Worm (Caenorhabditis elegans): Measurements from ENCODE around the gene fbxa-89.

fbxa-89 gene

DNA sequence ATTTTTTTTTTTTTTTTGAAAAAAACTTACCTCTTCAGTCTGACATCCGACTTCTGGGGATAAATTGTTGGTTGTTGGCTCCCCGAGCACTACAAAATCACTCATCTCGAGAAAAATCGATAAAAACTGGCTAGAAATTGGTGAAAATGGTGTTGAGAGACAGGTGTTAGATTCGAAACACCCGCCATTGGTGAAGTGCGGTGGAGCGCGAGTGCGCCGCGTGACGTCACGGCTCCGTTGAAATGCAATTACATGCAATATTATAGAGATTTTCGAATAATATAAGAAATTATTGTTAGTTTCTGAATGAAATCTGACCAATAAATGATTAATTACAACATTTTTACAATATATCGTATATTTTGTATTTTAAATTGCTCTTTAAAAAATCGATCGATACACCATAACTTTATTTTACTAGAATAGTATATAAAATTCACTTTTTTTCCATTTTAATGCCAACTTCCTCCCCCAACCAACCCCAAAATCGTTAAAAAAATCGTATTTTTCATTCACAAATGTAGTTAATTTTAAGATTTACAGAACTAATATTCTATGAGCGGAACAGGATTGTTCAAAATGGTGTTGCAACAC is 9.8 kb upstream of the fbxa-89 start, which contains the start of the genes Y75B8A.18 and Y75B8A.19:
Gene Y75B8A.18 (minus strand): TSS at position 142 of the 594 bp plus-strand sequence.
Gene Y75B8A.19 (plus strand): TSS at position 544 of the 594 bp plus-strand sequence.
- peak; percentile 31 for TF ChIP-seq W03F9.2 (tag; optimal IDR thresholded peaks at IDR 0.05)
- no peak for TF ChIP-seq dao-5 (tag; optimal IDR thresholded peaks at IDR 0.05)

DNA sequence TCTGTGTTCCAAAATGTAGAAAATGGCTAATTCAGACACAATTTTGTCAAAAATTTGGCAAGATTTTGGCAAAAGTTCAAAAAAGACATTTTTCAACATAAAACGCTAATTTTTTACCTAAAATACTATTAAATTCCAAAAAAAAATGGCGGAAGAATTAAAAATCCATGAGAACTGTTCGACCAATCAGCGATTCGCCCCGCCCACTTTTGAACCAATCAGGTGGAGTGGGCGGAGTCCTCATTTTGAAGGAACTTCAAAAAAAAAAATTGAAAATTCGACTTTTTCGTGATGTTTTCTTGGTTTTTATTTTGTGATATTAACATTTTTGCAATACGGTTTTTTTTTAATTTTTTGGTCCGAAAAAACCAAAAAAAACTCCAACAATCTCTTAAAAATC is 8.0 kb upstream of the fbxa-89 start:
- TF ChIP-seq him-1 (tag; optimal IDR thresholded peaks at IDR 0.05) (no peak), W03F9.2 (tag; optimal IDR thresholded peaks at IDR 0.05) (no peak), dao-5 (tag; optimal IDR thresholded peaks at IDR 0.05) (no peak)

DNA sequence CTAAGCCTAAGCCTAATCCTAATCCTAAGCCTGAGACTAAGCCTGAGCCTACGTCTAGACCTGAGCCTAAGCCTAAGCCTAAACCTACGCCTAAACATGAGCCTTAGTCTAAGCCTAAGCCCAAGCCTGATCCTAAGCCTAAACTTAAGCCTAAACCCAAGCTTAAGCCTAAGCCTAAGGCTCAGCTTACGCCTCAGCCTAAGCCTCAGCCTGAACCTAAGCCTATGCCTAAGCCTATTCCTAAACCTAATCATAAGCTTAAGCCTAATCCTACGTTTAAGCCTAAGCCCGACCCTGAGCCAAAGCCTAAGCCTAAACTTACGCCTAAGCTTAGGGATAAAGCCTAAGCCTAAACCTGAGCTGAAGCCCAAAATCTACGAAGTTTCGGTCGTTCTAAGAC is 5.8 kb upstream of the fbxa-89 start:
- no peak for TF ChIP-seq him-1 (tag; optimal IDR thresholded peaks at IDR 0.05)
- no peak for TF ChIP-seq dao-5 (tag; optimal IDR thresholded peaks at IDR 0.05)
- no peak for TF ChIP-seq W03F9.2 (tag; optimal IDR thresholded peaks at IDR 0.05)

- TF ChIP-seq him-1 (tag; optimal IDR thresholded peaks at IDR 0.05) (no peak), W03F9.2 (tag; optimal IDR thresholded peaks at IDR 0.05) (no peak), dao-5 (tag; optimal IDR thresholded peaks at IDR 0.05) (no peak)
Observed at ce11 chrIII:12231539-12231938, 4.4 kb upstream of the fbxa-89 start.

DNA sequence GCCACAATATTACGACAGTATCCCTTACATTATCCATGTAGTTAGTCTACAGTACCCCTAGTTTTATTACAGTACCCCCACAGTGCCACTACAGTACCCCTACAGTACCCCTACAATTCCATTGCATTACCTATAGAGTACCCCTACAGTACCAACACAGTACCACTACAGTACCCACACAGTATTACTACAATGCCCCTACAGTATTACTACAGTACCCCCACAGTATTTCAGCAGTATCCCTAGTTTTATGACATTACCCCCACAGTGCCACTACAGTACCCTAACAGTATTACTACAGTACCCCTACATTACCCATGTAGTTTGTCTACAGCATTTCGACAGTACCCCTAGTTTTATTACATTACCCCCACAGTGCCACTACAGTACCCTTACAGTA is 2.5 kb upstream of the fbxa-89 start:
- TF ChIP-seq him-1 (tag; optimal IDR thresholded peaks at IDR 0.05) (no peak), W03F9.2 (tag; optimal IDR thresholded peaks at IDR 0.05) (no peak), dao-5 (tag; optimal IDR thresholded peaks at IDR 0.05) (no peak)

- TF ChIP-seq W03F9.2 (tag; optimal IDR thresholded peaks at IDR 0.05) = no peak
- no peak for TF ChIP-seq him-1 (tag; optimal IDR thresholded peaks at IDR 0.05)
Observed at ce11 chrIII:12235359-12235758, 625 bp upstream of the fbxa-89 start.

- TF ChIP-seq him-1 (tag; optimal IDR thresholded peaks at IDR 0.05) (no peak), W03F9.2 (tag; optimal IDR thresholded peaks at IDR 0.05) (no peak), dao-5 (tag; optimal IDR thresholded peaks at IDR 0.05) (no peak)
Observed at ce11 chrIII:12245570-12245969, 9.6 kb downstream of the fbxa-89 start.

DNA sequence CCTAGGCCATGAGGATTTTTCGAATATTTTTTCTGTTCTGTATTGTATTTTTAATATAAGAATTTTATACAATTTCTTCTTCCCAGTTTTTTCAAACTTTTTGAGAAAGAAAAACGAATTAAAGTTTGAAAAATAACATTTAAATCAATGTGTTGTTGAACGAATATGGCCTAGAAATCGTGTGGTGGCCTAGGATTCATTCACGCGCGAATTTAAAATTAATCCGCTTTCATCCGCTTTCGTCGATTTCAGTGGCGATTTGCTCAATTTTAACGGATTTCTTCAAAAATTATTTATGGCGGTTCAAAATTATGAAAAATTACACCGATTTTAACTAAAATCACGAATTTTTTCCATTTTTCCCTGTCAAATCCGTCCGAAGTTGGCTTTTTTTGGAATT is 11.3 kb downstream of the fbxa-89 start:
- TF ChIP-seq him-1 (tag; optimal IDR thresholded peaks at IDR 0.05) (no peak), dao-5 (tag; optimal IDR thresholded peaks at IDR 0.05) (no peak), W03F9.2 (tag; optimal IDR thresholded peaks at IDR 0.05) (no peak)

- TF ChIP-seq W03F9.2 (tag; optimal IDR thresholded peaks at IDR 0.05) = peak; percentile 95
- TF ChIP-seq dao-5 (tag; optimal IDR thresholded peaks at IDR 0.05) = peak; percentile 30
- peak; percentile 27 for TF ChIP-seq him-1 (tag; optimal IDR thresholded peaks at IDR 0.05)
Observed at ce11 chrIII:12250114-12250792, 14.3 kb downstream of the fbxa-89 start, which contains the start of the genes tim-1 and Y75B8A.23. TSS of gene tim-1 (minus strand) at chrIII:12250164. TSS of gene Y75B8A.23 (plus strand) at chrIII:12250660.

DNA sequence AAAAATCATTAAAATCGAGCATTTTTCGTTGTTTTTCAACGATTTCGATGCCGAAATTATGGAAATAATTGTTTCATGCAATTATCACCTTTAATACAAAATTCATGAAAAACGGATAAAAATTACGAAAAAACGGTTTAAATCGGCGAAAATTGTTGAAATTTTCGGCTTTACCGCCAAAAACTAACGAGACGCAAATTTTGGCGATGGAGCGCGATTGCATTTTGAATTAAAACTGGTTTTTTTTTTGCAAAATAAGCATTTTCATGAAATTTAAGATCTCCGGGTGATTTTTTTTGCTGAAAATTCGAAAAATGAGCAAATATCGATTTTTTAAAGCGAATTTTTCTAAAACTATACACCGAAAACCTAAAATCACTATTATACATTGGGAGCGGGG is 15.2 kb downstream of the fbxa-89 start:
- TF ChIP-seq dao-5 (tag; optimal IDR thresholded peaks at IDR 0.05) (no peak), him-1 (tag; optimal IDR thresholded peaks at IDR 0.05) (no peak), W03F9.2 (tag; optimal IDR thresholded peaks at IDR 0.05) (no peak)

DNA sequence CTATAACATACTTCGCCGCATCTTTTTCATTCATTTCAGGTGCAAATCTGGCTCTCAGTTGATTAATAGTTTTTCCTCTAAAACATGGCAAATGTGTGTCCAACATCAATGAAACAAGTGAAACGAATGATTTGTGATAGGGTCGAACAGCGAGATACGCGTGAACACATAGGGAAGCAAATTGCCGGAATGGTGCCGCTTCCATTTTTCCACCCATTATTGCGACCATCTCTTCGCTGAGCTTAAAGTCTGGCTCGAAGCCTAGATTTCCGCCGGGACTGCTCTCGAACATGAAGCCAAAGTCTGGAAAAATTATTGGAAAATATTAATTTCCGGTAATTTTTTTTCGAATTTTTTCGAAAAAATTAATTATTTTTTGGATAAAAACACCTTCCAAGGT is 17.4 kb downstream of the fbxa-89 start:
- TF ChIP-seq him-1 (tag; optimal IDR thresholded peaks at IDR 0.05) (no peak), dao-5 (tag; optimal IDR thresholded peaks at IDR 0.05) (no peak)

DNA sequence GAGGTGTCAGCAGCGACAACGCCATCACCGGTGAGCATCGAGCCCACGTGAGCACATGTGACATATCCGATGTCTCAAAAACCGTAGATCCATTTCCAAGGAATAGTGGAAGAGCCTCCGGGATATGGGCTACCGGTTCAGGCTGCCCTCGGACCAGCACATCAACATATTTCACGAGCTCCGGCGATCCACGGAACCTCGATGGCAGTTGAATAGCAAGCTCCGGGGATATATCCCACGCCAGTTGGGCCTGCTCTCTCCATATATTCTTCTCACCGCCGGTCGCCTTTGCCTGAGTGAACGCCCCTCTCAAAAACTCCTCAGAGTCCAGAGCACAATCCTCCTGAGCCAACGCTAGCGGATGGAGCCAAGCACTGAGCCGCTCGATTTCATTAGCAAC is 23.8 kb downstream of the fbxa-89 start:
- no peak for TF ChIP-seq him-1 (tag; optimal IDR thresholded peaks at IDR 0.05)
- no peak for TF ChIP-seq dao-5 (tag; optimal IDR thresholded peaks at IDR 0.05)
- no peak for TF ChIP-seq W03F9.2 (tag; optimal IDR thresholded peaks at IDR 0.05)

ce11 chrIII:12260413-12260812 is 24.4 kb downstream of the fbxa-89 start:
- TF ChIP-seq him-1 (tag; optimal IDR thresholded peaks at IDR 0.05) (no peak), dao-5 (tag; optimal IDR thresholded peaks at IDR 0.05) (no peak), W03F9.2 (tag; optimal IDR thresholded peaks at IDR 0.05) (no peak)

DNA sequence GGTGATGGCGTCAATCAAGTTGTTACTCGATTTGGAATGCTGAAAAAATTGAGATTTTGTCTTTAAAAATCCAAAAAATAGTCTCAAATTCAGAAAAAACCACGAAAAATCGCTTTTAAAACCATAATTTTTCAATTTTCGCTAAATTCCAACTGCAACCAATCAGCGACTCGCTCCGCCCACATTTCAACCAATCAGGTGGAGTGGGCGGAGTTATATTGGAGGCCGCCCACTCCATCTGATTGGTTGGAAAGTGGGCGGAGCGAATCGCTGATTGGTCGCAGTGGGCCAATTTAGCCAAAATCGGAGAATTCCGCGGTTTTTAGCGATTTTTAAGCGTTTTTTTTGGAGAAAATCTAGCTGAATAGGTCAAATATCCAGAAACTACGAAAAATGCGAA is 33.8 kb downstream of the fbxa-89 start:
- no peak for TF ChIP-seq him-1 (tag; optimal IDR thresholded peaks at IDR 0.05)
- TF ChIP-seq dao-5 (tag; optimal IDR thresholded peaks at IDR 0.05) = no peak
- TF ChIP-seq W03F9.2 (tag; optimal IDR thresholded peaks at IDR 0.05) = no peak

DNA sequence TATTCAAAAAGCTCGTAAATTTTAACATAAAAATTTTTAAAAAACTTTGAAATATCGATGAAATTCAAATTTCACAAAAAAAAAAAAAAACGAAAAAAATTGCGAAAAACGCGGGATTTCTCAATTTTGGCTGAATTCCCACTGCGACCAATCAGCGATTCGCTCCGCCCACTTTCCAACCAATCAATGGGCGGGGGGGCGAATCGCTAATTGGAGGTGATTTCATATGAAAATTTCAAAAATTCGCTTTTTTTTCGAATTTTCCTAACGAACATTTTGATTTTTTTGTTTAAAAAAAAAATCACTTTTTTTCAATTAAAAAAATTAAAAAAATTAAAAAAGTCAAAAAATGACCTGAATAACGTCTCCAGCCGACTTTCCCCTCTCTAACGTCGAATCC is 34.4 kb downstream of the fbxa-89 start:
- TF ChIP-seq dao-5 (tag; optimal IDR thresholded peaks at IDR 0.05) = no peak
- no peak for TF ChIP-seq W03F9.2 (tag; optimal IDR thresholded peaks at IDR 0.05)
- no peak for TF ChIP-seq him-1 (tag; optimal IDR thresholded peaks at IDR 0.05)

Measured in whole organism, L4/young adult.